Fruit fly (Drosophila melanogaster) whole organism, embryonic: ENCODE results near the gene Antp.

Source experiments
- BEAF-32 ChIP-seq: fragments of 200-800 bp; sonication (Bioruptor generic); optimal IDR thresholded peaks from 3 replicates; lab custom pipeline; 2017; ENCODE audit warnings: missing biosample characterization, missing genetic modification characterization, mild to moderate bottlenecking, moderate library complexity, missing genetic modification reagents
- C15 ChIP-seq: fragments of 200-800 bp; sonication (Bioruptor generic); IDR thresholded peaks from 3 replicates; pipeline ENCODE4 v1.3.6; 2022; ENCODE audit warnings: missing biosample characterization, missing genetic modification characterization
- CG10462 ChIP-seq: fragments of 200-800 bp; sonication (Bioruptor generic); optimal IDR thresholded peaks from 2 replicates; lab custom pipeline; 2016; ENCODE audit warnings: missing biosample characterization, missing genetic modification characterization
- CG10959 ChIP-seq: fragments of 200-800 bp; sonication (Bioruptor generic); IDR thresholded peaks from 2 replicates; pipeline ENCODE4 v1.3.6; 2022; ENCODE audit warnings: missing biosample characterization, missing genetic modification characterization
- CG11247 ChIP-seq: fragments of 200-800 bp; sonication (Bioruptor generic); IDR thresholded peaks from 2 replicates; pipeline ENCODE4 v1.3.6; 2022; ENCODE audit warnings: missing biosample characterization, missing genetic modification characterization
- CG12659 ChIP-seq: fragments of 200-800 bp; sonication (Bioruptor generic); optimal IDR thresholded peaks from 3 replicates; lab custom pipeline; 2017; ENCODE audit warnings: mild to moderate bottlenecking, missing biosample characterization, missing genetic modification reagents, missing genetic modification characterization
- CG13287 ChIP-seq: fragments of 200-800 bp; sonication (Bioruptor generic); IDR thresholded peaks from 2 replicates; pipeline ENCODE4 v1.3.6; 2022; ENCODE audit warnings: missing biosample characterization, missing genetic modification characterization; ENCODE audit not compliant: partially characterized antibody
- CG14014 ChIP-seq: fragments of 200-800 bp; sonication (Bioruptor generic); IDR thresholded peaks from 2 replicates; pipeline ENCODE4 v1.3.6; 2022; ENCODE audit warnings: missing biosample characterization, missing genetic modification characterization
- CG14965 ChIP-seq: fragments of 200-800 bp; sonication (Bioruptor generic); optimal IDR thresholded peaks from 2 replicates; lab custom pipeline; 2016; ENCODE audit warnings: missing biosample characterization, missing genetic modification characterization, borderline replicate concordance
- CG17385 ChIP-seq: fragments of 200-800 bp; sonication (Bioruptor generic); optimal IDR thresholded peaks from 3 replicates; lab custom pipeline; 2018; ENCODE audit warnings: missing biosample characterization, mild to moderate bottlenecking, missing genetic modification characterization
- CG17568 ChIP-seq: fragments of 200-800 bp; sonication (Bioruptor generic); optimal IDR thresholded peaks from 2 replicates; lab custom pipeline; 2018; ENCODE audit warnings: missing biosample characterization, mild to moderate bottlenecking, missing genetic modification characterization, moderate library complexity
- CG18764 ChIP-seq: fragments of 200-800 bp; sonication (Bioruptor generic); optimal IDR thresholded peaks from 3 replicates; lab custom pipeline; 2016; ENCODE audit warnings: missing biosample characterization, missing genetic modification characterization
- CG3065 ChIP-seq: fragments of 200-800 bp; sonication (Bioruptor generic); optimal IDR thresholded peaks from 2 replicates; lab custom pipeline; 2016; ENCODE audit warnings: missing biosample characterization, missing genetic modification characterization
- CG32767 ChIP-seq: fragments of 200-800 bp; sonication (Bioruptor generic); IDR thresholded peaks from 2 replicates; pipeline ENCODE4 v1.3.6; 2022; ENCODE audit warnings: missing biosample characterization, missing genetic modification characterization
- CG34376 ChIP-seq: fragments of 200-800 bp; sonication (Bioruptor generic); optimal IDR thresholded peaks from 2 replicates; lab custom pipeline; 2018; ENCODE audit warnings: missing biosample characterization, mild to moderate bottlenecking, missing genetic modification characterization
- CG34422 ChIP-seq: fragments of 200-800 bp; sonication (Bioruptor generic); IDR thresholded peaks from 3 replicates; pipeline ENCODE4 v1.3.6; 2022; ENCODE audit warnings: missing biosample characterization, missing genetic modification characterization
- CG8765 ChIP-seq: fragments of 200-800 bp; sonication (Bioruptor generic); IDR thresholded peaks from 2 replicates; pipeline ENCODE4 v1.3.6; 2022; ENCODE audit warnings: missing biosample characterization, missing genetic modification characterization
- E2f2 ChIP-seq: fragments of 200-800 bp; sonication (Bioruptor generic); IDR thresholded peaks from 2 replicates; pipeline ENCODE4 v1.3.6; 2022; ENCODE audit warnings: missing biosample characterization, missing genetic modification characterization
- ERR ChIP-seq: fragments of 200-800 bp; sonication (Bioruptor generic); optimal IDR thresholded peaks from 2 replicates; lab custom pipeline; 2016; ENCODE audit warnings: missing biosample characterization, missing genetic modification characterization
- Ets97D ChIP-seq: fragments of 200-800 bp; sonication (Bioruptor generic); optimal IDR thresholded peaks from 3 replicates; lab custom pipeline; 2016; ENCODE audit warnings: missing biosample characterization, missing genetic modification characterization
- H15 ChIP-seq: fragments of 200-800 bp; sonication (Bioruptor generic); IDR thresholded peaks from 3 replicates; pipeline ENCODE4 v1.3.6; 2022; ENCODE audit warnings: missing biosample characterization, missing genetic modification characterization
- Hr78 ChIP-seq, 2 experiments: fragments of 200-800 bp in 1 of 2; fragments of >200 bp in 1 of 2; sonication (Bioruptor generic) in 1 of 2; optimal IDR thresholded peaks; 2 replicates each; lab custom pipeline; 2017 to 2019; ENCODE audit warnings: missing biosample characterization in 2 of 2, missing genetic modification characterization in 2 of 2, mild to moderate bottlenecking in 1 of 2, moderate library complexity in 1 of 2
- Kr ChIP-seq: fragments of 200-800 bp; sonication (Bioruptor generic); optimal IDR thresholded peaks from 2 replicates; lab custom pipeline; 2017; ENCODE audit warnings: missing biosample characterization, mild to moderate bottlenecking, missing genetic modification characterization
- Lim3 ChIP-seq: fragments of 200-800 bp; sonication (Bioruptor generic); IDR thresholded peaks from 2 replicates; pipeline ENCODE4 v1.3.6; 2022; ENCODE audit warnings: missing biosample characterization, missing genetic modification characterization
- Neu2 ChIP-seq: fragments of 200-800 bp; sonication (Bioruptor generic); optimal IDR thresholded peaks from 3 replicates; lab custom pipeline; 2016; ENCODE audit warnings: missing biosample characterization, missing genetic modification characterization, borderline replicate concordance
- Nf-YB ChIP-seq: fragments of 200-800 bp; sonication (Bioruptor generic); optimal IDR thresholded peaks from 3 replicates; lab custom pipeline; 2019; ENCODE audit warnings: missing biosample characterization, mild to moderate bottlenecking, missing genetic modification characterization, moderate library complexity
- Pdp1 ChIP-seq, 2 experiments: fragments of 200-800 bp; sonication (Bioruptor generic); optimal IDR thresholded peaks; 3 replicates each; lab custom pipeline; 2016; ENCODE audit warnings: missing biosample characterization in 2 of 2, missing genetic modification characterization in 2 of 2, mild to moderate bottlenecking in 1 of 2, moderate library complexity in 1 of 2
- Rfx ChIP-seq: fragments of 200-800 bp; sonication (Bioruptor generic); IDR thresholded peaks from 2 replicates; pipeline ENCODE4 v1.3.6; 2022; ENCODE audit warnings: missing biosample characterization, missing genetic modification characterization
- Usf ChIP-seq: fragments of 200-800 bp; sonication (Bioruptor generic); optimal IDR thresholded peaks from 2 replicates; lab custom pipeline; 2017; ENCODE audit warnings: missing genotype, missing biosample characterization, missing genetic modification characterization
- bab2 ChIP-seq: fragments of 200-800 bp; sonication (Bioruptor generic); optimal IDR thresholded peaks from 2 replicates; lab custom pipeline; 2016; ENCODE audit warnings: missing biosample characterization, missing genetic modification characterization
- bcd ChIP-seq: fragments of 200-800 bp; sonication (Bioruptor generic); optimal IDR thresholded peaks from 2 replicates; lab custom pipeline; 2017; ENCODE audit warnings: missing biosample characterization, mild to moderate bottlenecking, missing genetic modification characterization
- dmrt99B ChIP-seq: fragments of 200-800 bp; sonication (Bioruptor generic); optimal IDR thresholded peaks from 2 replicates; lab custom pipeline; 2018; ENCODE audit warnings: missing biosample characterization, mild to moderate bottlenecking, missing genetic modification characterization, moderate library complexity
- emc ChIP-seq: fragments of 200-800 bp; sonication (Bioruptor generic); optimal IDR thresholded peaks from 2 replicates; lab custom pipeline; 2016; ENCODE audit warnings: missing biosample characterization, missing genetic modification characterization
- en ChIP-seq: fragments of 200-800 bp; sonication (Bioruptor generic); optimal IDR thresholded peaks from 2 replicates; lab custom pipeline; 2016; ENCODE audit warnings: missing biosample characterization, missing genetic modification characterization
- eve ChIP-seq, 2 experiments: fragments of >200 bp; optimal IDR thresholded peaks; 2 replicates each; lab custom pipeline; 2017; ENCODE audit warnings: missing biosample characterization in 2 of 2, missing genetic modification characterization in 2 of 2
- ewg ChIP-seq: fragments of 200-800 bp; sonication (Bioruptor generic); optimal IDR thresholded peaks from 3 replicates; lab custom pipeline; 2017; ENCODE audit warnings: mild to moderate bottlenecking, missing biosample characterization, missing genetic modification reagents, missing genetic modification characterization
- gem ChIP-seq: fragments of 200-800 bp; sonication (Bioruptor generic); optimal IDR thresholded peaks from 2 replicates; lab custom pipeline; 2019; ENCODE audit warnings: missing biosample characterization, mild to moderate bottlenecking, missing genetic modification characterization, moderate library complexity
- ham ChIP-seq: fragments of 200-800 bp; sonication (Bioruptor generic); IDR thresholded peaks from 2 replicates; pipeline ENCODE4 v1.3.6; 2022; ENCODE audit warnings: missing biosample characterization, missing genetic modification characterization
- inv ChIP-seq: fragments of 200-800 bp; sonication (Bioruptor generic); IDR thresholded peaks from 2 replicates; pipeline ENCODE4 v1.3.6; 2022; ENCODE audit warnings: missing biosample characterization, missing genetic modification characterization; ENCODE audit not compliant: partially characterized antibody
- mam ChIP-seq: fragments of 200-800 bp; sonication (Bioruptor generic); optimal IDR thresholded peaks from 3 replicates; lab custom pipeline; 2016; ENCODE audit warnings: missing biosample characterization, missing genetic modification characterization
- pan ChIP-seq, 4 experiments: fragments of >200 bp in 3 of 4; fragments of 200-800 bp in 1 of 4; sonication (Bioruptor generic) in 1 of 4; optimal IDR thresholded peaks in 3 of 4; IDR thresholded peaks in 1 of 4; 2 replicates each; pipeline versions ENCODE4 v1.3.6 to Lab custom; 2017 to 2022; ENCODE audit warnings: missing biosample characterization in 2 of 4, missing genetic modification characterization in 2 of 4, mixed read lengths in 1 of 4
- pros ChIP-seq: fragments of 200-800 bp; sonication (Bioruptor generic); optimal IDR thresholded peaks from 3 replicates; lab custom pipeline; 2019; ENCODE audit warnings: missing biosample characterization, mild to moderate bottlenecking, missing genetic modification characterization, moderate library complexity
- row ChIP-seq: fragments of 200-800 bp; sonication (Bioruptor generic); IDR thresholded peaks from 3 replicates; pipeline ENCODE4 v1.3.6; 2022; ENCODE audit warnings: missing biosample characterization, missing genetic modification characterization
- run ChIP-seq: fragments of 200-800 bp; sonication (Bioruptor generic); optimal IDR thresholded peaks from 3 replicates; lab custom pipeline; 2018; ENCODE audit warnings: missing biosample characterization, mild to moderate bottlenecking, missing genetic modification characterization
- sima ChIP-seq: fragments of 200-800 bp; sonication (Bioruptor generic); optimal IDR thresholded peaks from 2 replicates; lab custom pipeline; 2016; ENCODE audit warnings: missing biosample characterization, missing genetic modification characterization
- slp2 ChIP-seq: fragments of 200-800 bp; sonication (Bioruptor generic); optimal IDR thresholded peaks from 2 replicates; lab custom pipeline; 2016; ENCODE audit warnings: missing biosample characterization, missing genetic modification characterization
- sna ChIP-seq: fragments of 200-800 bp; sonication (Bioruptor generic); IDR thresholded peaks from 2 replicates; pipeline ENCODE4 v1.3.6; 2022; ENCODE audit warnings: missing biosample characterization, missing genetic modification characterization; ENCODE audit not compliant: partially characterized antibody
- trem ChIP-seq: fragments of 200-800 bp; optimal IDR thresholded peaks from 3 replicates; lab custom pipeline; 2019; ENCODE audit warnings: missing biosample characterization, mild to moderate bottlenecking, missing genetic modification characterization, moderate library complexity
- wdn ChIP-seq: fragments of 200-800 bp; sonication (Bioruptor generic); IDR thresholded peaks from 2 replicates; pipeline ENCODE4 v1.3.6; 2022; ENCODE audit warnings: missing biosample characterization, missing genetic modification characterization

Antp gene

DNA sequence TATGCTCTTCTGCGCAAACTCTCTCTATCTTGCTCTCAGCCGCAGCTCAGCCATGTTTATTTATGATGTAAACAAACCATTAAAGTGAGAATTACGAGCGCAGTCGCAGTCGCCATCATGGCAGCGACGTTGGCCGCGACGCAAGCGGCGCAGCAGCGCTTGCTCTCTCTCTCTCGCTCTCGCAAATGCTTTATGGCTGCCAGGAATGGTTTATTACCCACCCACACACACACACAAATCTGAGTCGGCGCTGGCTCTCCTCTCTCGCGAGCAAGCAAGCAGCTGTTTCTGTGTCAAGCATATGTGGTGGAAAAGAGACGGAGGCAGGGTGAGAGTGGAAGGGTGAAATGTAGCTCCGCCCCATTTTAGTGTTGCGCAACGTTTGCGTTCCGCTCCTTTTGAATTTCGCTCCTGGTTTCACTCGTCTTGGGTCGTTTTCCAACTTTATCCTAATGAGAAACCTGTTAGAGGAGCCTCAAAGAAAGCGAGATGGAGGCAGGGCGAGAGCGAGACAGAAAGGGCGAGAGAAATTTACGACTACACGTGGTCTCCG, 38.3 kb upstream of the Antp start (continued):
- TF ChIP-seq gem (tag; lab: Kevin White, UChicago) (no peak), Neu2 (GFP tag; lab: Kevin White, UChicago) (peak; percentile 52), Kr (peak; percentile 100), sima (no peak), wdn (GFP tag; lab: Robert Waterston, UW) (no peak), BEAF-32 (GFP tag; lab: Kevin White, UChicago) (no peak), CG10462 (GFP tag; lab: Kevin White, UChicago) (no peak), CG11247 (GFP tag; lab: Robert Waterston, UW) (0 out of 2 replicates have a peak, but pooled peaks have one; percentile 30), dmrt99B (tag; lab: Kevin White, UChicago) (no peak), bab2 (no peak), CG3065 (GFP tag; lab: Kevin White, UChicago) (no peak), Hr78 (GFP tag; optimal IDR thresholded peaks at IDR 0.05; lab: Kevin White, UChicago) (no peak), bcd (GFP tag; lab: Kevin White, UChicago) (peak; percentile 1), CG14014 (GFP tag; lab: Robert Waterston, UW) (no peak), CG17385 (no peak), CG34422 (GFP tag; lab: Robert Waterston, UW) (peak; percentile 34; the same call in 1 of the 3 replicates), CG18764 (GFP tag; lab: Kevin White, UChicago) (no peak), inv (no peak), trem (tag; lab: Kevin White, UChicago) (peak; percentile 5), CG10959 (no peak), en (GFP tag; lab: Kevin White, UChicago) (no peak), CG17568 (no peak), Ets97D (GFP tag; lab: Kevin White, UChicago) (no peak), CG12659 (GFP tag; lab: Kevin White, UChicago) (no peak), emc (GFP tag; lab: Kevin White, UChicago) (no peak), pros (GFP tag; lab: Kevin White, UChicago) (peak; percentile 97), sna (GFP tag; lab: Robert Waterston, UW) (no peak), E2f2 (GFP tag; lab: Robert Waterston, UW) (no peak; the same call in 1 of the 2 replicates), H15 (GFP tag; lab: Robert Waterston, UW) (no peak), pan (optimal IDR thresholded peaks at IDR 0.05; lab: Kevin White, UChicago) (no peak), pan (GFP tag; optimal IDR thresholded peaks at IDR 0.05 in 1 of 2, IDR thresholded peaks at IDR 0.05 in 1 of 2) (no peak), slp2 (GFP tag; lab: Kevin White, UChicago) (peak; percentile 27), CG34376 (no peak), Rfx (GFP tag; lab: Robert Waterston, UW) (0 out of 2 replicates have a peak, but pooled peaks have one; percentile 18), CG32767 (GFP tag; lab: Robert Waterston, UW) (0 out of 2 replicates have a peak, but pooled peaks have one; percentile 18), ewg (GFP tag; lab: Kevin White, UChicago) (peak; percentile 98), CG13287 (peak; percentile 50; the same call in 1 of the 2 replicates), eve (GFP tag; optimal IDR thresholded peaks at IDR 0.05; lab: Kevin White, UChicago) (no peak), run (tag; lab: Kevin White, UChicago) (no peak), Pdp1 (GFP tag; optimal IDR thresholded peaks at IDR 0.05; lab: Kevin White, UChicago) (peak; percentile 11 to 86), CG8765 (GFP tag; lab: Robert Waterston, UW) (0 out of 2 replicates have a peak, but pooled peaks have one; percentile 16), CG14965 (GFP tag; lab: Kevin White, UChicago) (no peak), row (GFP tag; lab: Robert Waterston, UW) (no peak; the same call in 2 of the 3 replicates), Usf (GFP tag; lab: Kevin White, UChicago) (no peak), C15 (GFP tag; lab: Robert Waterston, UW) (no peak), Lim3 (GFP tag; lab: Robert Waterston, UW) (no peak), mam (GFP tag; lab: Kevin White, UChicago) (peak; percentile 31), Nf-YB (GFP tag; lab: Kevin White, UChicago) (peak; percentile 94), ham (GFP tag; lab: Robert Waterston, UW) (no peak), ERR (GFP tag; lab: Kevin White, UChicago) (no peak)
